Fruit fly (Drosophila melanogaster) whole organism: Measurements from ENCODE around the gene CG14881.

ENCODE experiments used
- CG8478 ChIP-seq: fragments of >200 bp; optimal IDR thresholded peaks from 2 replicates; lab custom pipeline; 2018; ENCODE audit warnings: inconsistent platforms
- Dll ChIP-seq: fragments of >200 bp; optimal IDR thresholded peaks from 2 replicates; lab custom pipeline; 2017
- EcR ChIP-seq, 2 experiments: fragments of >200 bp; optimal IDR thresholded peaks; 2 replicates each; lab custom pipeline; 2017; ENCODE audit warnings: missing biosample characterization in 2 of 2, missing genetic modification characterization in 2 of 2, missing genetic modification reagents in 2 of 2
- pan ChIP-seq: fragments of >200 bp; optimal IDR thresholded peaks from 2 replicates; lab custom pipeline; 2017
- psq ChIP-seq: fragments of >200 bp; optimal IDR thresholded peaks from 2 replicates; lab custom pipeline; 2017
- usp ChIP-seq: fragments of >200 bp; optimal IDR thresholded peaks from 2 replicates; lab custom pipeline; 2017; ENCODE audit warnings: missing biosample characterization, missing genetic modification characterization, mixed read lengths

Gene CG14881

dm6 chr3R:16476472-16476871, 41.8 kb downstream of the CG14881 start:
- TF ChIP-seq usp (GFP tag; lab: Kevin White, UChicago): no peak
- no peak for TF ChIP-seq pan (lab: Kevin White, UChicago)
- TF ChIP-seq psq (lab: Kevin White, UChicago): no peak
- no peak for TF ChIP-seq CG8478 (lab: Kevin White, UChicago)
- no peak for TF ChIP-seq EcR (GFP tag; optimal IDR thresholded peaks at IDR 0.05; lab: Kevin White, UChicago)
- no peak for TF ChIP-seq Dll

DNA sequence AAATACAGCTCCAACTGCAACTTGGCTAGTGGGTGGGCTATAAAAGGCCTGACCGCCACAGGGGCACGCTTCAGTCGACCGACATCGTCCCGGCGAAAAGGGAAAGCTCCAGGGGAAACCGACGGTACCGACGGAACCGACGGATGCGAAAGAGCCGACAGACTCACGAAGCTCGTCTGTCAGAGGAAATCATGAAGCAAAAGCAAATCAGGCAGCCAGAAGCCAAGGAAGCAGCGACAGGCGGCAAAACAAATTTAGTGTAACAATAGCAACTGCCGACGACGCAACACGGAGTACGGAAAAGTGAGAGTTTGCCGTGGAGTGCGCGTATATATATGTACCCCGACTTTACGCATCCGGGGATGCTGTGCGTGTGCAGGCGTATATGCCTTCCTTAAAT, 42.3 kb downstream of the CG14881 start, which contains the start of gene Gyc89Db:
Gene Gyc89Db, plus strand, starts transcription at position 78 of the 400 bp plus-strand sequence.
- TF ChIP-seq EcR (GFP tag; optimal IDR thresholded peaks at IDR 0.05; lab: Kevin White, UChicago): no peak

dm6 chr3R:16480995-16481394, 46.3 kb downstream of the CG14881 start, which contains the start of gene Dhfr:
Dhfr (plus strand) TSS chr3R:16481167.
- no peak for TF ChIP-seq usp (GFP tag; lab: Kevin White, UChicago)
- no peak for TF ChIP-seq pan (lab: Kevin White, UChicago)
- TF ChIP-seq CG8478 (lab: Kevin White, UChicago): no peak
- TF ChIP-seq Dll: no peak
- TF ChIP-seq EcR (GFP tag; optimal IDR thresholded peaks at IDR 0.05; lab: Kevin White, UChicago): no peak

DNA sequence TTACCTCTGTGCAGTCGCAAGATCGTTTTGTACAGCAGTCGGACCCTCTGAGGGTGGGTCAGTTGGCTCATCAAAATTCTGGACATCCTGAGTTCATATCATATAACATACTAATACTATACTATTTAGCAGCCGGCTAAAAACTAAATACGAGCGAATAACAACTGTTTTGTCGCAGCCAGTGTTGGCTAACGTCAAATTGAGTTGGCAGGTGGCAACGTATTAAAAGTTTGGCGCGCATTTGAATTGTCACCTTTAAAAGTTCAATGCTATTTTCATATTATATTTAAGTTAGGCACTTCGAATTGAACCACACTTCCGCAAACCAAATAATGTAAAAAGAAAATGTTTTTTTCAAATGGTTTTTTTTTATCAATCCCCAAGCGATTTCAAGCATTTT, 47.6 kb downstream of the CG14881 start, which contains the start of gene Sdhaf3:
Gene Sdhaf3, minus strand, starts transcription at position 177 of the 400 bp plus-strand sequence.
- TF ChIP-seq psq (lab: Kevin White, UChicago) (no peak), usp (GFP tag; lab: Kevin White, UChicago) (no peak), CG8478 (lab: Kevin White, UChicago) (no peak), Dll (no peak), pan (lab: Kevin White, UChicago) (no peak)

DNA sequence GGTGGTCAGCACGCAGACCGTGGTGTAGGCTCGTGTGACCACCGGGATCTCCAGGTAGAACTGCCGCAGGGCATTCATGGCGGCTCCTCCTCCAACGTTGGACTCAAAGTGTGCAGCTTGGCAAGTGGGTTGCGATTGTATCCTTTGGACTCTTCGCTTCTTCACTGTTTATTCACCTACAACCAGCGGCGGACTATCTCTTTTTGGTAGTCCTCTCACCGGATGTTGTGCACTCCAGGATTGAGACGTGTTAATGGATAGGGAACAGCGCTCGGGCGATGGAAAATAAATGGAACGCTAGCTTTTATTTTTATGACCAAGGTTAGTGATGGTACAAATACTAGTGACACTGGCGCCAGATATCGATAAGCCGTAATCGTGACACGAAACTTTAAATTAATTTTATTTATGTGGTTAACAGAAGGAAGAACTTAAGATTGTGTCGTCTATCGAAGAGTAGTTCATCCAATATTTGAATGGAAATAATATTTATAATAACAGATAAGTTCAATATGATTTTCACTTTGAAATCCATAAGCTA, 49.2 kb downstream of the CG14881 start, which contains the start of gene Der-2:
Gene Der-2, minus strand, starts transcription at position 347 of the 541 bp plus-strand sequence.
- TF ChIP-seq Dll (no peak), usp (GFP tag; lab: Kevin White, UChicago) (no peak), pan (lab: Kevin White, UChicago) (no peak), psq (lab: Kevin White, UChicago) (no peak), CG8478 (lab: Kevin White, UChicago) (no peak), EcR (GFP tag; optimal IDR thresholded peaks at IDR 0.05; lab: Kevin White, UChicago) (no peak)
